Worm (Caenorhabditis elegans) whole organism, L4 larva: ENCODE results near the gene rgs-7.

Experiments
- dpl-1 ChIP-seq: fragments of 150-350 bp; optimal IDR thresholded peaks from 2 replicates; lab custom pipeline; 2014; ENCODE audit warnings: missing biosample characterization, missing genetic modification reagents, missing genetic modification characterization
- nhr-28 ChIP-seq: fragments of 150-350 bp; optimal IDR thresholded peaks from 2 replicates; lab custom pipeline; 2014; ENCODE audit warnings: missing biosample characterization, missing genetic modification characterization
- unc-39 ChIP-seq: sonication (generic microtip); optimal IDR thresholded peaks from 2 replicates; lab custom pipeline; 2017; ENCODE audit warnings: missing biosample characterization, missing genetic modification characterization
- ztf-11 ChIP-seq: fragments of 150-350 bp; optimal IDR thresholded peaks from 2 replicates; lab custom pipeline; 2014; ENCODE audit warnings: missing biosample characterization, missing genetic modification characterization

DNA sequence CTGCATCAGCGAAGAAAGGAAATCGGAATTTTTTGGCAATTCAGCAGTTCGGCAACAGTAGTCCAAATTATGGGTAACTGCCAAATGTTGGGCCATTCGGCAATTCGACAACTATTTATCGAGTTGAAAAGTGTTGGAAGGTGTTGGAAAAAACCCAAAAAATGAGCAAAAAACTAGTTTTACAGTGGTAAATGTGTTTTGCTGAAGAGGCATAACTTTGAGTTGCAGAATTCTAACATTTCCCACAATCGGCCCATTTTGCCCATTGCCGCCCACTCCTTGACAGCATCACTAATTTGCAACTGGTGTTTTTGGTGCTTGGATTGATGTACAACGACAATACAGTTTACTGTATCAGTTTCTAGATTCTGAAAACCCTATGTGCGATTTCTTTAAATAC lies 11.3 kb downstream of the rgs-7 start:
- no peak for TF ChIP-seq unc-39 (tag; lab: Kevin White, UChicago)
- TF ChIP-seq nhr-28 (tag; lab: Kevin White, UChicago), result no peak
- no peak for TF ChIP-seq ztf-11
- no peak for TF ChIP-seq dpl-1 (GFP tag; lab: Kevin White, UChicago)
